Fruit fly (Drosophila melanogaster): ENCODE measurements around the gene CtsL4.

The CtsL4 gene

DNA sequence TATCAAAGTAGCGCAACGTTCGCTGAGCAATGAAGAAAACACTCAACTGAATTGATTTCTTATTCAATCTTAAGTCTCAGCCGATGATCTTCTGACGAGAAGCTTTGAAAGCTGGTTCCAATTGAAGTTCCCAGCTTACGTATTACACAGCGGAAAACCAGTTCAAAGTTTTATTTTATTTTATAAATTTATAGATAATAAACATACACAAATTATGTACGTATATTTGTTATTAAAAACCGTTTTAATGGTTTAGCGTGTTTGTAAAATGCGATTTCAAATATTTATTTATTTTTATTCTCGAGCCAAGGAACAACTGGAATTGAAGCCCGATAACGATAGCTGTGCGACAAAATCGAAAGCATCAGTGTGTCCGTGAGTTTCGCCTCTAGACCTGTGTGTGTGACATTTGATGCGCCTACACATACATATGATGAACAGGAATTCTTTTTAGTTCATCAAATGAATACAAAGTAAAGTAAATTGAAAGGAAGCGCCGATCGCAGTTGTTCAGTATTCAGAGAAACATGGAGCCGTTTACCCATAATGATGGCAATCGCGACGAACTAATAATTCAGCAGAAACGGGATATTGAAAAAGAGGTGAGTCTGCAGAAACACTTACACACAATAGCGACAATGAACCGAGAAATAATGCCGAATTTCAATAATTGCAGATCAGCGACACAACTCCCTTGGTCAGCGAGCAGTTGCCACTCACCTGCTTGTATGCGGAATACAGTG is 49.7 kb downstream of the CtsL4 start, which contains the start of the genes CG5390 and CG4968 (continued):
- TF ChIP-seq bcd (GFP tag; optimal IDR thresholded peaks at IDR 0.05), result no peak
- TF ChIP-seq CG2875 (GFP tag; optimal IDR thresholded peaks at IDR 0.05), result no peak
- TF ChIP-seq CG7357 (GFP tag; IDR thresholded peaks at IDR 0.05), result no peak
- TF ChIP-seq HHEX (GFP tag; optimal IDR thresholded peaks at IDR 0.05), result peak; percentile 65
- no peak for TF ChIP-seq kni (GFP tag; optimal IDR thresholded peaks at IDR 0.05)
- TF ChIP-seq emc (GFP tag; optimal IDR thresholded peaks at IDR 0.05), result no peak
- TF ChIP-seq Sry-β (GFP tag; optimal IDR thresholded peaks at IDR 0.05), result peak; percentile 1
- peak; percentile 64 for TF ChIP-seq CG8388 (GFP tag; optimal IDR thresholded peaks at IDR 0.05)
- no peak for TF ChIP-seq cwo (GFP tag; optimal IDR thresholded peaks at IDR 0.05)
- peak; percentile 81 for TF ChIP-seq unpg (GFP tag; optimal IDR thresholded peaks at IDR 0.05)
- peak; percentile 38; the same call in 1 of the 3 replicates for TF ChIP-seq Aef1 (GFP tag; IDR thresholded peaks at IDR 0.05)
- TF ChIP-seq NFAT (GFP tag; IDR thresholded peaks at IDR 0.05), result peak; percentile 70
- TF ChIP-seq sisA (GFP tag; IDR thresholded peaks at IDR 0.05), result no peak
- peak; percentile 77 for TF ChIP-seq Ets97D (GFP tag; optimal IDR thresholded peaks at IDR 0.05)
- TF ChIP-seq MBD-R2 (GFP tag; IDR thresholded peaks at IDR 0.05), result peak; percentile 87
- TF ChIP-seq pum (GFP tag; optimal IDR thresholded peaks at IDR 0.05), result no peak
- no peak for TF ChIP-seq CG6272 (GFP tag; IDR thresholded peaks at IDR 0.05)
- TF ChIP-seq Abd-B (GFP tag; optimal IDR thresholded peaks at IDR 0.05), result no peak
- TF ChIP-seq Lhr (GFP tag; optimal IDR thresholded peaks at IDR 0.05), result peak; percentile 63
- TF ChIP-seq chinmo (GFP tag; IDR thresholded peaks at IDR 0.05; ENCODE audit: partially characterized antibody), result 0 out of 4 replicates have a peak, but pooled peaks have one; percentile 65
- no peak; the same call in 1 of the 2 replicates for TF ChIP-seq amos (GFP tag; IDR thresholded peaks at IDR 0.05; ENCODE audit: partially characterized antibody)
- TF ChIP-seq CG43689 (GFP tag; IDR thresholded peaks at IDR 0.05), result 0 out of 2 replicates have a peak, but pooled peaks have one; percentile 44
- peak; percentile 86 for TF ChIP-seq CG12659 (GFP tag; optimal IDR thresholded peaks at IDR 0.05)
- peak; percentile 32; the same call in 1 of the 3 replicates for TF ChIP-seq CG16813 (GFP tag; IDR thresholded peaks at IDR 0.05; ENCODE audit: partially characterized antibody)
- peak; percentile 20 for TF ChIP-seq gcm2 (GFP tag; optimal IDR thresholded peaks at IDR 0.05)
- no peak for TF ChIP-seq mld (GFP tag; IDR thresholded peaks at IDR 0.05; ENCODE audit: partially characterized antibody)
- no peak for TF ChIP-seq bowl (GFP tag; IDR thresholded peaks at IDR 0.05)
- TF ChIP-seq gce (GFP tag; IDR thresholded peaks at IDR 0.05), result peak; percentile 53; the same call in 1 of the 3 replicates
- peak; percentile 82 for TF ChIP-seq CG13296 (GFP tag; optimal IDR thresholded peaks at IDR 0.05)
- no peak for TF ChIP-seq CG8359 (GFP tag; optimal IDR thresholded peaks at IDR 0.05; ENCODE audit: borderline replicate concordance)
- no peak for TF ChIP-seq da (GFP tag; optimal IDR thresholded peaks at IDR 0.05)
- peak; percentile 5 for TF ChIP-seq zfh2 (GFP tag; optimal IDR thresholded peaks at IDR 0.05)
- TF ChIP-seq pho (GFP tag; optimal IDR thresholded peaks at IDR 0.05), result peak; percentile 41
- TF ChIP-seq Tbp (GFP tag; optimal IDR thresholded peaks at IDR 0.05), result no peak
- TF ChIP-seq CG10321 (GFP tag; IDR thresholded peaks at IDR 0.05), result 0 out of 2 replicates have a peak, but pooled peaks have one; percentile 27
- TF ChIP-seq CG9215 (GFP tag; IDR thresholded peaks at IDR 0.05), result no peak
- TF ChIP-seq wor (GFP tag; IDR thresholded peaks at IDR 0.05), result no peak
- no peak for TF ChIP-seq Hey (tag; optimal IDR thresholded peaks at IDR 0.05)
- peak; percentile 8 for TF ChIP-seq Chrac-16 (GFP tag; optimal IDR thresholded peaks at IDR 0.05)
- peak; percentile 79 for TF ChIP-seq CG17829 (tag; optimal IDR thresholded peaks at IDR 0.05)
- TF ChIP-seq CG8281 (tag; optimal IDR thresholded peaks at IDR 0.05), result peak; percentile 17
- peak; percentile 67 for TF ChIP-seq Xbp1 (GFP tag; optimal IDR thresholded peaks at IDR 0.05)
- TF ChIP-seq Awh (GFP tag; IDR thresholded peaks at IDR 0.05), result peak; percentile 11; the same call in 1 of the 2 replicates
- no peak for TF ChIP-seq ac (GFP tag; optimal IDR thresholded peaks at IDR 0.05)
- no peak for TF ChIP-seq Kr (GFP tag; optimal IDR thresholded peaks at IDR 0.05)
- TF ChIP-seq Hand (GFP tag; optimal IDR thresholded peaks at IDR 0.05), result peak; percentile 54
- TF ChIP-seq lola (GFP tag; optimal IDR thresholded peaks at IDR 0.05), result peak in 1 of 3 experiments; percentile 36
- TF ChIP-seq ara (GFP tag; IDR thresholded peaks at IDR 0.05), result no peak
